Worm (Caenorhabditis elegans): ENCODE results near the gene F13B12.7.

DNA sequence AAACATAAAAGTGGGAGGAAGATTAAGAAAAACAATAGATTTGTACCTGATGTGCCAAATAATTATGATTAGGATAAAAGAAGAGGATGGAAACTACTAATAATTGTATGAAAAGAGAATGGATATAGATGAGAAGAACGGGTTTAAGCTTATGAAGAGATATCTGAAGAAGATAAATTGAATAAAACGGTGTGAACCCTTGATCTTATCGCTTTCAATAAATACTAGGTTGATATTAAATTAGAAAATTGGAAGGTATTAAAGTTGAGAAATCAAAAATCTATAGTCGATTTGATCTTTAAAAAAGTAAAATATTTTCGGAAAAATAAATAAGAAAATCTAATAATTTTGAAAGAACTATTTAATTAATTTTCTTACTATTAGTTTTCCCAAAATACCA, 6.2 kb downstream of the F13B12.7 start, which contains the start of gene F13B12.4:
- no peak for TF ChIP-seq dao-5 (tag; optimal IDR thresholded peaks at IDR 0.05)
- TF ChIP-seq him-1 (tag; optimal IDR thresholded peaks at IDR 0.05), result no peak
- TF ChIP-seq W03F9.2 (tag; optimal IDR thresholded peaks at IDR 0.05), result no peak
